Worm (Caenorhabditis elegans): ENCODE results near the gene H10D18.5.

Gene H10D18.5

ce11 chrV:3868905-3869304, 37.4 kb upstream of the H10D18.5 start, which contains the start of gene nhr-157:
nhr-157 (minus strand) TSS chrV:3869005.
- no peak for TF ChIP-seq eyg-1 (tag; optimal IDR thresholded peaks at IDR 0.05)
- no peak for TF ChIP-seq hlh-30 (tag; optimal IDR thresholded peaks at IDR 0.05; ENCODE audit: insufficient read depth)
- no peak for TF ChIP-seq T23F11.4 (GFP tag; optimal IDR thresholded peaks at IDR 0.05)
- TF ChIP-seq pros-1 (tag; optimal IDR thresholded peaks at IDR 0.05): no peak

DNA sequence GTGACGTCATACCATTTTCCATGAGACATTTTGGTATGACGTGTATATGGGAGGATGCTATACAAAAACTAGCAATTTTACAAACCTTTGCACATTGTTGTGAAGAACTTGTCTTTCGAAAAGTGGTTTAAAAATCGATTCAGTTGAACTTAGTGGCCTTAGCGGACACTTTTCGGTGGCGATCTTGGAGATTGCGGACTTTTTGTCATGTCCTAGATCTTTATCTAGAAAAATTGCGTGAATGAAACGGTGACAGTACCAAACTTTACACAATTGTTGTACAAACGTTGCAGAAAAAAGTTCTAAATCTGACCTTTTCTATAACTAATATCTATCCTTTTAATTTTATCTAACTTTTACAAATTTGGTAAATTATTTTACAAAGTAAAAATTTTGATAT, 33.8 kb upstream of the H10D18.5 start:
- no peak for TF ChIP-seq pha-2 (tag; optimal IDR thresholded peaks at IDR 0.05)
- no peak for TF ChIP-seq unc-3 (GFP tag; conservative IDR thresholded peaks at IDR 0.05)
- TF ChIP-seq unc-3 (tag; optimal IDR thresholded peaks at IDR 0.05): no peak
- TF ChIP-seq hlh-30 (tag; optimal IDR thresholded peaks at IDR 0.05; ENCODE audit: insufficient read depth): no peak
- TF ChIP-seq pqm-1 (tag; optimal IDR thresholded peaks at IDR 0.05): no peak
- no peak for TF ChIP-seq elt-4 (tag; optimal IDR thresholded peaks at IDR 0.05)
- TF ChIP-seq tbx-2 (tag; optimal IDR thresholded peaks at IDR 0.05): no peak
- no peak for TF ChIP-seq ceh-19 (GFP tag; optimal IDR thresholded peaks at IDR 0.05)
- no peak for TF ChIP-seq syd-9 (tag; optimal IDR thresholded peaks at IDR 0.05)
- no peak for TF ChIP-seq ceh-22 (tag; optimal IDR thresholded peaks at IDR 0.05)
- TF ChIP-seq K02D7.2 (tag; optimal IDR thresholded peaks at IDR 0.05): no peak
- no peak for TF ChIP-seq eyg-1 (tag; optimal IDR thresholded peaks at IDR 0.05)
- TF ChIP-seq unc-86 (tag; optimal IDR thresholded peaks at IDR 0.05): no peak
- TF ChIP-seq sox-2 (GFP tag; IDR thresholded peaks at IDR 0.05): no peak
- TF ChIP-seq nhr-232 (tag; optimal IDR thresholded peaks at IDR 0.05): no peak
- TF ChIP-seq Y22D7AL.16 (tag; optimal IDR thresholded peaks at IDR 0.05): no peak
- no peak for TF ChIP-seq ztf-16 (tag; optimal IDR thresholded peaks at IDR 0.05)
- TF ChIP-seq unc-55 (GFP tag; optimal IDR thresholded peaks at IDR 0.05): no peak
- TF ChIP-seq sdc-2 (tag; optimal IDR thresholded peaks at IDR 0.05): no peak
- TF ChIP-seq ttx-3 (tag; optimal IDR thresholded peaks at IDR 0.05): no peak
- no peak for TF ChIP-seq fax-1 (tag; optimal IDR thresholded peaks at IDR 0.05)

- TF ChIP-seq ceh-31 (tag; optimal IDR thresholded peaks at IDR 0.05) (no peak), ref-2 (tag; optimal IDR thresholded peaks at IDR 0.05) (no peak), zip-5 (tag; optimal IDR thresholded peaks at IDR 0.05) (no peak), K09A11.1 (tag; optimal IDR thresholded peaks at IDR 0.05; ENCODE audit: insufficient read depth) (no peak), K02D7.2 (tag; optimal IDR thresholded peaks at IDR 0.05) (no peak), pax-1 (tag; optimal IDR thresholded peaks at IDR 0.05) (no peak), ceh-22 (tag; optimal IDR thresholded peaks at IDR 0.05) (no peak), npax-4 (tag; optimal IDR thresholded peaks at IDR 0.05) (no peak), hlh-8 (tag; optimal IDR thresholded peaks at IDR 0.05) (no peak), tbx-2 (tag; optimal IDR thresholded peaks at IDR 0.05) (no peak), F13H6.1 (tag; optimal IDR thresholded peaks at IDR 0.05) (no peak), hlh-6 (tag; optimal IDR thresholded peaks at IDR 0.05) (no peak), eyg-1 (tag; optimal IDR thresholded peaks at IDR 0.05) (no peak), unc-3 (GFP tag; conservative IDR thresholded peaks at IDR 0.05) (no peak), unc-3 (tag; optimal IDR thresholded peaks at IDR 0.05) (no peak), sox-4 (tag; optimal IDR thresholded peaks at IDR 0.05) (no peak), unc-42 (tag; optimal IDR thresholded peaks at IDR 0.05) (no peak), dmd-4 (tag; optimal IDR thresholded peaks at IDR 0.05; ENCODE audit: borderline replicate concordance) (no peak)
Measured at ce11 chrV:3862851-3863250, 31.3 kb upstream of the H10D18.5 start, which contains the start of gene nhr-187. nhr-187 (minus strand) TSS chrV:3862951.

- TF ChIP-seq tbx-2 (tag; optimal IDR thresholded peaks at IDR 0.05) (no peak), ahr-1 (tag; optimal IDR thresholded peaks at IDR 0.05) (no peak), fkh-10 (GFP tag; optimal IDR thresholded peaks at IDR 0.05) (no peak), ceh-9 (tag; optimal IDR thresholded peaks at IDR 0.05) (no peak), T23F11.4 (GFP tag; optimal IDR thresholded peaks at IDR 0.05) (no peak), ceh-22 (tag; optimal IDR thresholded peaks at IDR 0.05) (no peak), unc-55 (GFP tag; optimal IDR thresholded peaks at IDR 0.05) (no peak), ceh-19 (GFP tag; optimal IDR thresholded peaks at IDR 0.05) (no peak)
Measured at ce11 chrV:3860123-3860522, 28.6 kb upstream of the H10D18.5 start, which contains the start of gene nhr-189. nhr-189 (minus strand) TSS chrV:3860243.

Measured in whole organism, late embryonic.